Fruit fly (Drosophila melanogaster) whole organism, prepupa: ENCODE results near the gene Mcad.
A peak's percentile ranks its signal among the peaks of the same experiment; 100 is the strongest.

ENCODE experiments used
- CG10669 ChIP-seq: fragments of 200-800 bp; sonication (Bioruptor generic); optimal IDR thresholded peaks from 3 replicates; lab custom pipeline; 2018; ENCODE audit warnings: missing biosample characterization, mild to moderate bottlenecking, missing genetic modification characterization, moderate library complexity
- CG11294 ChIP-seq: fragments of 200-800 bp; sonication (Bioruptor generic); IDR thresholded peaks from 2 replicates; pipeline ENCODE4 v1.3.6; 2022; ENCODE audit warnings: missing biosample characterization, missing genetic modification characterization
- CG11902 ChIP-seq: fragments of 200-800 bp; sonication (Bioruptor generic); optimal IDR thresholded peaks from 3 replicates; lab custom pipeline; 2016; ENCODE audit warnings: missing biosample characterization, missing genetic modification characterization
- CG1621 ChIP-seq: fragments of 200-800 bp; sonication (Bioruptor generic); optimal IDR thresholded peaks from 3 replicates; lab custom pipeline; 2018; ENCODE audit warnings: missing biosample characterization, mild to moderate bottlenecking, missing genetic modification characterization
- CG3032 ChIP-seq: fragments of 200-800 bp; optimal IDR thresholded peaks from 2 replicates; lab custom pipeline; 2019; ENCODE audit warnings: missing biosample characterization, mild to moderate bottlenecking, missing genetic modification characterization, moderate library complexity
- CG4318 ChIP-seq: fragments of 200-800 bp; sonication (Bioruptor generic); optimal IDR thresholded peaks from 3 replicates; lab custom pipeline; 2017; ENCODE audit warnings: missing biosample characterization, mild to moderate bottlenecking, missing genetic modification characterization
- CG6163 ChIP-seq: fragments of 200-800 bp; sonication (Bioruptor generic); IDR thresholded peaks from 3 replicates; pipeline ENCODE4 v1.3.6; 2022; ENCODE audit warnings: missing biosample characterization, missing genetic modification characterization
- CG6276 ChIP-seq: fragments of 200-800 bp; sonication (Bioruptor generic); optimal IDR thresholded peaks from 2 replicates; lab custom pipeline; 2017; ENCODE audit warnings: missing biosample characterization, mild to moderate bottlenecking, missing genetic modification characterization
- CG9139 ChIP-seq: fragments of 200-800 bp; sonication (Bioruptor generic); optimal IDR thresholded peaks from 3 replicates; lab custom pipeline; 2017; ENCODE audit warnings: missing biosample characterization, mild to moderate bottlenecking, missing genetic modification characterization
- Eip75B ChIP-seq: fragments of 200-800 bp; sonication (Bioruptor generic); optimal IDR thresholded peaks from 3 replicates; lab custom pipeline; 2016; ENCODE audit warnings: missing biosample characterization, missing genetic modification characterization
- Eip78C ChIP-seq: fragments of 200-800 bp; sonication (Bioruptor generic); peaks from one replicate; lab custom pipeline; 2016; ENCODE audit warnings: missing biosample characterization, missing genetic modification characterization
- Ets21C ChIP-seq: fragments of 200-800 bp; sonication (Bioruptor generic); optimal IDR thresholded peaks from 3 replicates; lab custom pipeline; 2016; ENCODE audit warnings: missing biosample characterization, missing genetic modification characterization
- Ets96B ChIP-seq: fragments of 200-800 bp; optimal IDR thresholded peaks from 2 replicates; lab custom pipeline; 2019; ENCODE audit warnings: missing biosample characterization, mild to moderate bottlenecking, missing genetic modification characterization, moderate library complexity
- Hr4 ChIP-seq: fragments of 200-800 bp; sonication (Bioruptor generic); optimal IDR thresholded peaks from 3 replicates; lab custom pipeline; 2016; ENCODE audit warnings: missing biosample characterization, missing genetic modification characterization
- Met ChIP-seq: fragments of 200-800 bp; sonication (Bioruptor generic); optimal IDR thresholded peaks from 3 replicates; lab custom pipeline; 2016; ENCODE audit warnings: missing biosample characterization, missing genetic modification characterization
- Sox102F ChIP-seq: fragments of 200-800 bp; sonication (Bioruptor generic); optimal IDR thresholded peaks from 2 replicates; lab custom pipeline; 2016; ENCODE audit warnings: missing biosample characterization, mild to moderate bottlenecking, missing genetic modification characterization
- Sox15 ChIP-seq: fragments of 200-800 bp; sonication (Bioruptor generic); optimal IDR thresholded peaks from 3 replicates; lab custom pipeline; 2016; ENCODE audit warnings: missing biosample characterization, missing genetic modification characterization
- cyc ChIP-seq: fragments of 200-800 bp; sonication (Bioruptor generic); optimal IDR thresholded peaks from 3 replicates; lab custom pipeline; 2016; ENCODE audit warnings: missing biosample characterization, missing genetic modification characterization
- dsx ChIP-seq: fragments of 200-800 bp; optimal IDR thresholded peaks from 3 replicates; lab custom pipeline; 2019; ENCODE audit warnings: missing biosample characterization, mild to moderate bottlenecking, missing genetic modification characterization, moderate library complexity; ENCODE audit not compliant: poor library complexity, severe bottlenecking
- esn ChIP-seq: fragments of 200-800 bp; sonication (Bioruptor generic); optimal IDR thresholded peaks from 2 replicates; lab custom pipeline; 2016; ENCODE audit warnings: missing biosample characterization, mild to moderate bottlenecking, missing genetic modification characterization, moderate library complexity
- lz ChIP-seq: fragments of 200-800 bp; sonication (Bioruptor generic); optimal IDR thresholded peaks from 3 replicates; lab custom pipeline; 2016; ENCODE audit warnings: missing biosample characterization, missing genetic modification characterization
- pdm3 ChIP-seq: fragments of 200-800 bp; sonication (Bioruptor generic); optimal IDR thresholded peaks from 3 replicates; lab custom pipeline; 2016; ENCODE audit warnings: missing biosample characterization, missing genetic modification characterization
- svp ChIP-seq: fragments of 200-800 bp; sonication (Bioruptor generic); peaks from one replicate; lab custom pipeline; 2016; ENCODE audit warnings: missing biosample characterization, missing genetic modification characterization
- topi ChIP-seq: fragments of 200-800 bp; sonication (Bioruptor generic); optimal IDR thresholded peaks from 3 replicates; lab custom pipeline; 2016; ENCODE audit warnings: missing biosample characterization, missing genetic modification characterization
- vri ChIP-seq: fragments of 200-800 bp; sonication (Bioruptor generic); optimal IDR thresholded peaks from 3 replicates; lab custom pipeline; 2016; ENCODE audit warnings: missing biosample characterization, mild to moderate bottlenecking, missing genetic modification characterization

Mcad gene

dm6 chr3L:7741953-7742352, 22.8 kb downstream of the Mcad start:
- TF ChIP-seq Eip78C (GFP tag; lab: Kevin White, UChicago) (peak; percentile 48), Hr4 (GFP tag; lab: Kevin White, UChicago) (no peak)

dm6 chr3L:7742941-7743340, 23.8 kb downstream of the Mcad start, which contains the start of gene Snmp2:
TSS of gene Snmp2 (minus strand) at chr3L:7743041.
- TF ChIP-seq pdm3 (GFP tag; lab: Kevin White, UChicago), result no peak
- no peak for TF ChIP-seq topi (GFP tag; lab: Kevin White, UChicago)
- TF ChIP-seq esn (GFP tag; lab: Kevin White, UChicago), result no peak
- no peak for TF ChIP-seq vri
- no peak for TF ChIP-seq CG6163 (GFP tag; lab: Robert Waterston, UW)
- no peak for TF ChIP-seq CG11902 (GFP tag; lab: Kevin White, UChicago)

- TF ChIP-seq Ets21C (GFP tag; lab: Kevin White, UChicago) (no peak), Eip78C (GFP tag; lab: Kevin White, UChicago) (no peak), CG11294 (no peak), dsx (peak; percentile 92)
These were observed 24.6 kb downstream of the Mcad start for dm6 chr3L:7743741-7744140.

DNA sequence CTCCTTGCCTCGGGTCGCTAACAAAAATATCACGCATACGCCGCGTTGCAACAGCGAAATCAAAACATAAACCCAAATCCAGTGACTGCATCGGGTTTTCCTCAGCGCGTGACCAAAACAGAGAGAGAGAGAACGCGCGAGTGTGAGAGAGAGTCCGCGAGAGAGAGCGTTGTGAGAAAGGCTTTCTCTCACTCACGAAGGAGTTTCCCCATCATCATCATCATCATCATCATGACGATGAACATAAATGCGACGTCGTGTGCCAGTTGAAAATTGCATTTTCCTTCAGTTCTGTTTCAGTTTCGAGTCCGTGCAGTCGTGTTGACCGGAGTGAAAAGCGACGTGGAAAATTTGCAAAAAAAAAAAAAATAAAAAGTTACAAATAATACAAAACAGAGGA, 27.9 kb downstream of the Mcad start, which contains the start of gene CG13685:
Gene CG13685, plus strand, starts transcription at position 301 of the 400 bp plus-strand sequence.
- TF ChIP-seq Eip78C (GFP tag; lab: Kevin White, UChicago), result peak; percentile 25
- no peak for TF ChIP-seq cyc

DNA sequence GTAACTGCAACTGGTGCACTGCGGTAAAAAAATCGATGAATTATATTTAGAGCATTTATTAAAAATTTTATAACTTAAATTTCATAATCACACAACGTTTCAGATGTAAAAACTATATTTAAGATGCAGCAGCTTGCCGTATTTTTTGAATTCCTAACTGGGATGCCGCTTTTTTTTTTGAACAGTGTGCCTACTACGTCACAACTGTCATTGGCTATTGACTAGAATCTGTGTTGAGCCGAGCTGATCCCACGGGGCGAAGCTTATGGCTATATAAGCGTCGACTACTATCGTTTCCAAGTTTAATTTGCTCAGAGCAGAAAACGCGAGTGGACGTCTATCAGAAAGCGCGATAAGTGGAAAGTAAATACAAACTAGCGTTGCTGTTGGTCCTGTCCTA, 35.0 kb downstream of the Mcad start, which contains the start of gene CG7409:
Gene CG7409, plus strand, starts transcription at position 301 of the 400 bp plus-strand sequence.
- TF ChIP-seq CG9139 (no peak), CG1621 (tag; lab: Kevin White, UChicago) (no peak), topi (GFP tag; lab: Kevin White, UChicago) (no peak), CG3032 (tag; lab: Kevin White, UChicago) (no peak), Ets96B (tag; lab: Kevin White, UChicago) (no peak), Eip75B (no peak), Sox15 (GFP tag; lab: Kevin White, UChicago) (no peak), CG4318 (GFP tag; lab: Kevin White, UChicago) (no peak), CG6276 (GFP tag; lab: Kevin White, UChicago) (no peak), CG10669 (GFP tag; lab: Kevin White, UChicago) (no peak), pdm3 (GFP tag; lab: Kevin White, UChicago) (no peak), CG6163 (GFP tag; lab: Robert Waterston, UW) (no peak), Sox102F (GFP tag; lab: Kevin White, UChicago) (no peak)

DNA sequence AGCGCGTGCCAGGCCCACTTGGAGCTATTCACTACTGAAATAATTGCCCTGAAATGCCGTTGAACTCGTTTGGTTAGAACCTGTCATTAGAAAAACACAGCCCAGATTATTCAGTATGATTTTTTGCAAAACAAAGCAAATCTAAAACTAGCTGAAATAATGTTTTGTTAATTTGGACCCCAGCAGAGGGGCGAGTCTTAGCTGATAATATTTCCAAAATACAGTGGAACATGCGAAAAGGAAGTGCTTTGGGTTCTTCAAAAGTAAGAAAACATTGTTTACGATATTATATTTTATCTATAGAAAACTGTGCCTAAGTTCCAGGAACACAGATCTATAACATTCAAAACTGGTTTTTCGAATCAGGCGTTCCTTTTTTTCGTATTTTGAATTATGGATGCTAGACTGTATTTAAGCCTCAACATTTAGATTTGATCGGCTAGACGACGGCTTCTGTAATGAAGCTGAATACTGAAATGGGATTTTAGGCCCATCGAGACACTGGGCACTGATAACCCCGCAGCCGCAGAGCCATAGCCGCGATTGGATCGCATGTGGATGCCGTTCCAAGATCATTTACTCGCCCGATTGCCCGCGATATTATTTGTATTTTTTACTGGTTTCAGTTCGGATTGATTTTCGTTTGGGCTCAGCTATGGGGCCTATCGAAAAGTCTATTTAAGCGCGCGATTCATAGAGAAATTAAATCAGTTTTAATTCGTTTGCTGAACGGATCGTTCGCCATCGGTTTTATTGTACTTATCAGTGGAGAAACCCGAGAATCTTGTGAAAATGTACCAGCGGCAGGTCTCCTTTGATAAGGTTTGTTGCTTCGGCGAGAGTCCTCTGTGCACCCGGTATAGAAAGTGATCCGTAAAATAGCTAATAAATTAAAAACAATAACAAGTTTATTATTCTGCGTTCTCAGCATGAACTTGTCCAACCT, 41.0 kb downstream of the Mcad start, which contains the start of gene Hn:
Gene Hn, plus strand, starts transcription at position 619 of the 946 bp plus-strand sequence.
- no peak for TF ChIP-seq Met (GFP tag; lab: Kevin White, UChicago)
- peak; percentile 97 for TF ChIP-seq svp (GFP tag; lab: Kevin White, UChicago)
- no peak for TF ChIP-seq lz (GFP tag; lab: Kevin White, UChicago)
- no peak for TF ChIP-seq CG4318 (GFP tag; lab: Kevin White, UChicago)
- no peak for TF ChIP-seq CG6276 (GFP tag; lab: Kevin White, UChicago)

- TF ChIP-seq CG11902 (GFP tag; lab: Kevin White, UChicago) (no peak), Hr4 (GFP tag; lab: Kevin White, UChicago) (no peak), Eip78C (GFP tag; lab: Kevin White, UChicago) (no peak)
These were observed 49.1 kb downstream of the Mcad start, which contains the start of gene CG32371 for dm6 chr3L:7768252-7768651. TSS of gene CG32371 (minus strand) at chr3L:7768352.
